Worm (Caenorhabditis elegans): ENCODE measurements around the gene gst-26.

ce11 chrII:15173174-15173573 is 8.8 kb upstream of the gst-26 start:
- TF ChIP-seq F22D6.2 (tag; optimal IDR thresholded peaks at IDR 0.05) (no peak), bed-1 (GFP tag; IDR thresholded peaks at IDR 0.05) (no peak), ceh-27 (GFP tag; optimal IDR thresholded peaks at IDR 0.05) (no peak), madf-8 (GFP tag; conservative IDR thresholded peaks at IDR 0.05) (no peak), F39B2.1 (GFP tag; IDR thresholded peaks at IDR 0.05) (no peak), nfya-1 (tag; optimal IDR thresholded peaks at IDR 0.05; ENCODE audit: borderline replicate concordance, insufficient read depth) (no peak), unc-62 (GFP tag; optimal IDR thresholded peaks at IDR 0.05) (no peak), ceh-58 (GFP tag; IDR thresholded peaks at IDR 0.05) (no peak), aptf-2 (GFP tag; conservative IDR thresholded peaks at IDR 0.05) (no peak), sptf-2 (GFP tag; optimal IDR thresholded peaks at IDR 0.05) (no peak), nhr-90 (tag; optimal IDR thresholded peaks at IDR 0.05) (no peak), ama-1 (optimal IDR thresholded peaks at IDR 0.05) (no peak), ama-1 (GFP tag; optimal IDR thresholded peaks at IDR 0.05) (no peak), tbp1 (GFP tag; optimal IDR thresholded peaks at IDR 0.05) (peak; percentile 2), snpc-4 (GFP tag; optimal IDR thresholded peaks at IDR 0.05) (no peak), snpc-4 (tag; optimal IDR thresholded peaks at IDR 0.05) (no peak)
